Worm (Caenorhabditis elegans) whole organism, early embryonic: Measurements from ENCODE around the gene srlf-35.

ENCODE experiments used
- F13C5.2 ChIP-seq: sonication (generic microtip); optimal IDR thresholded peaks from 2 replicates; lab custom pipeline; 2017; ENCODE audit warnings: mild to moderate bottlenecking, missing genetic modification characterization, inconsistent platforms, missing compliant biosample characterization
- aly-1 ChIP-seq: sonication (generic microtip); optimal IDR thresholded peaks from 2 replicates; lab custom pipeline; 2016; ENCODE audit warnings: missing genetic modification characterization, missing compliant biosample characterization
- ama-1 ChIP-seq: fragments of 150-350 bp; optimal IDR thresholded peaks from 2 replicates; lab custom pipeline; 2014
- ceh-13 ChIP-seq: fragments of 200-800 bp; sonication (Bioruptor generic); optimal IDR thresholded peaks from 2 replicates; lab custom pipeline; 2018; ENCODE audit warnings: mild to moderate bottlenecking, missing genetic modification characterization, missing compliant biosample characterization
- ceh-36 ChIP-seq: sonication (generic microtip); optimal IDR thresholded peaks from 2 replicates; lab custom pipeline; 2016; ENCODE audit warnings: missing genetic modification characterization, inconsistent platforms, missing compliant biosample characterization
- ets-7 ChIP-seq: sonication (generic microtip); optimal IDR thresholded peaks from 2 replicates; lab custom pipeline; 2016; ENCODE audit warnings: missing genotype, missing genetic modification characterization, missing compliant biosample characterization
- flt-1 ChIP-seq: fragments of 200-800 bp; sonication (Bioruptor generic); IDR thresholded peaks from 2 replicates; pipeline ENCODE4 v1.3.6; 2022; ENCODE audit warnings: missing genetic modification characterization, missing compliant biosample characterization
- hmg-4 ChIP-seq: fragments of 200-800 bp; sonication (Bioruptor generic); optimal IDR thresholded peaks from 2 replicates; lab custom pipeline; 2018; ENCODE audit warnings: mild to moderate bottlenecking, missing genetic modification characterization, missing compliant biosample characterization
- pes-1 ChIP-seq: fragments of 200-800 bp; sonication (Bioruptor generic); IDR thresholded peaks from 2 replicates; pipeline ENCODE4 v1.3.6; 2022; ENCODE audit warnings: missing genetic modification reagents, missing genetic modification characterization, missing compliant biosample characterization
- scrt-1 ChIP-seq: fragments of 200-800 bp; sonication (Bioruptor generic); IDR thresholded peaks from 2 replicates; pipeline ENCODE4 v1.3.6; 2022; ENCODE audit warnings: missing genetic modification characterization, missing compliant biosample characterization
- sea-1 ChIP-seq: fragments of 200-800 bp; sonication (Bioruptor generic); conservative IDR thresholded peaks from 2 replicates; pipeline ENCODE4 v1.3.6; 2022; ENCODE audit warnings: missing genetic modification characterization, missing compliant biosample characterization
- tbx-11 ChIP-seq: fragments of 200-800 bp; sonication (Bioruptor generic); IDR thresholded peaks from 2 replicates; pipeline ENCODE4 v1.3.6; 2022; ENCODE audit warnings: missing genetic modification characterization, missing compliant biosample characterization
- tbx-37 ChIP-seq: fragments of 200-800 bp; sonication (Bioruptor generic); conservative IDR thresholded peaks from 2 replicates; pipeline ENCODE4 v1.3.6; 2022; ENCODE audit warnings: missing genetic modification reagents, missing genetic modification characterization, missing compliant biosample characterization
- tra-4 ChIP-seq: sonication (generic microtip); optimal IDR thresholded peaks from 2 replicates; lab custom pipeline; 2017; ENCODE audit warnings: missing genetic modification characterization, missing compliant biosample characterization

DNA sequence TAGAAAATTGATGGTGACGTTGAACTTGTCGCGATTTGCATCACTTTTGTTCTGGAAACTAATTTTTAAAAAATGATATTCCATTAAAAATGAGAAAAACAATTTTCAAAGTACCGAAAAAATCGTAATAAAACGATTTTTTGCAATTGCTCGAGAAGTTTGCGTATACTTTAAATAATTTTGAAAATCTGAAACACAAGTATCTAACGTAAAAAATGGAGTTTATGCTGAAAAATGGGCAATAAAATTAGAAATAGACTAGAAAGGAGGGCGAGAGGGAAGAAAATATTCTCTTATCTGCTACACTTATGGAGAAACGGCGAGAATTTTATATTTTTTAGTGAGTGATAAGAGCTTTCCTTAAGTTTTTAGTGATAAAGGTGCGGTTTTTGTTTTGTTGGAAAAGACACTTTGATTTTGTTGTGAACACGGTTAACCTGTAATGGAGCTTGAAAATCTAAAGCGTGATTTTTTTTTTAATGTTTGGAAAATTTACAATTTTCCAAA lies 20.5 kb upstream of the srlf-35 start, which contains the start of gene nhr-130:
- TF ChIP-seq sea-1 (GFP tag; lab: Robert Waterston, UW) (no peak), ama-1 (lab: Kevin White, UChicago) (no peak), ceh-36 (no peak), flt-1 (GFP tag; lab: Robert Waterston, UW) (no peak), tbx-11 (no peak), aly-1 (no peak), tra-4 (tag; lab: Kevin White, UChicago) (no peak), hmg-4 (GFP tag; lab: Kevin White, UChicago) (no peak), ets-7 (tag; lab: Kevin White, UChicago) (no peak), scrt-1 (no peak), tbx-37 (GFP tag; lab: Robert Waterston, UW) (no peak), pes-1 (no peak), ceh-13 (no peak), F13C5.2 (tag; lab: Kevin White, UChicago) (no peak)
